Worm (Caenorhabditis elegans): ENCODE measurements around the gene C49F5.8.

C49F5.8 gene

DNA sequence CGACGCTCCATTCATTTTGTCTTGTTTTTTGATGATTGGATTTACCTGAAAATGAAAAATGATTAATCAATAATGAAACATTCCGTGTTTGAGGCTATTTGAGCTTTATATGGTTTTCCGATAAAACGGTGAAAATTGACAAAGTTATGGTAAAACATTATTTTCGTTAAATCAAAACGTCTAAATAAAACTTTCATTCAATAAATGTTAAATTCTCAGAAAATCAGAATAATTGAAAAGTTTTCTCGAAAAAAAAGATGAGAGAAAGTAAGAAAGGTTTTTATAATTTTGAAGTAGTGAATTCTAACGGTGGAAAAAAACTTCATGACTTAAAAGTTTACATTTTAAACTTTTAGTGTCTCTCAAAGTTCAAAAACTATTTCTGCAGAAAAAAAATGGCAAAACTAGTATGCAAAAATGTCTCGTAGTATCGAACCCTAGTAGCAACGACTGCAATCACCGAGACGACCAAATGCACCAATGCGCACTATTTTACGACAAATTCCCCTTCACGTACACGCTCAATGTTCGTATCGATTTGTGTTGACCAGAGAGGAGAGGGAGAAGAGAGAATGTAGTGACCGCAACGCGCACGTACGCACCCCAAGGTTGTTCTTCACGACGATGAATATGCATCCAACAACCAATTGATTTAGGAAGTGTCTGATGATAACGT lies 13.0 kb upstream of the C49F5.8 start, which contains the start of gene nfya-1:
Gene nfya-1, minus strand, starts transcription at position 51 of the 676 bp plus-strand sequence.
- TF ChIP-seq mab-5 (tag; optimal IDR thresholded peaks at IDR 0.05) (no peak), mep-1 (tag; optimal IDR thresholded peaks at IDR 0.05) (peak; percentile 38), unc-120 (tag; optimal IDR thresholded peaks at IDR 0.05; ENCODE audit: poor library complexity, severe bottlenecking) (no peak), lsy-2 (tag; optimal IDR thresholded peaks at IDR 0.05) (no peak), blmp-1 (tag; optimal IDR thresholded peaks at IDR 0.05) (no peak), pha-4 (tag; optimal IDR thresholded peaks at IDR 0.05) (peak; percentile 28), zip-8 (tag; optimal IDR thresholded peaks at IDR 0.05) (no peak), bed-3 (GFP tag; optimal IDR thresholded peaks at IDR 0.05) (no peak), ces-1 (GFP tag; optimal IDR thresholded peaks at IDR 0.05) (peak; percentile 44), lin-32 (GFP tag; optimal IDR thresholded peaks at IDR 0.05) (no peak), elt-3 (tag; optimal IDR thresholded peaks at IDR 0.05) (no peak), cnd-1 (tag; optimal IDR thresholded peaks at IDR 0.05) (no peak), lin-13 (tag; optimal IDR thresholded peaks at IDR 0.05) (peak; percentile 32), elt-1 (tag; optimal IDR thresholded peaks at IDR 0.05; ENCODE audit: borderline replicate concordance, insufficient read depth) (no peak), unc-62 (GFP tag; optimal IDR thresholded peaks at IDR 0.05) (no peak), snpc-4 (tag; optimal IDR thresholded peaks at IDR 0.05) (no peak), nhr-28 (tag; optimal IDR thresholded peaks at IDR 0.05) (no peak), ceh-39 (tag; optimal IDR thresholded peaks at IDR 0.05) (peak; percentile 59), drap-1 (GFP tag; optimal IDR thresholded peaks at IDR 0.05) (no peak), sptf-1 (tag; optimal IDR thresholded peaks at IDR 0.05) (no peak), nhr-237 (tag; optimal IDR thresholded peaks at IDR 0.05) (no peak), hlh-1 (tag; optimal IDR thresholded peaks at IDR 0.05) (peak; percentile 62), nhr-2 (tag; optimal IDR thresholded peaks at IDR 0.05) (no peak), ceh-43 (GFP tag; optimal IDR thresholded peaks at IDR 0.05) (no peak)

DNA sequence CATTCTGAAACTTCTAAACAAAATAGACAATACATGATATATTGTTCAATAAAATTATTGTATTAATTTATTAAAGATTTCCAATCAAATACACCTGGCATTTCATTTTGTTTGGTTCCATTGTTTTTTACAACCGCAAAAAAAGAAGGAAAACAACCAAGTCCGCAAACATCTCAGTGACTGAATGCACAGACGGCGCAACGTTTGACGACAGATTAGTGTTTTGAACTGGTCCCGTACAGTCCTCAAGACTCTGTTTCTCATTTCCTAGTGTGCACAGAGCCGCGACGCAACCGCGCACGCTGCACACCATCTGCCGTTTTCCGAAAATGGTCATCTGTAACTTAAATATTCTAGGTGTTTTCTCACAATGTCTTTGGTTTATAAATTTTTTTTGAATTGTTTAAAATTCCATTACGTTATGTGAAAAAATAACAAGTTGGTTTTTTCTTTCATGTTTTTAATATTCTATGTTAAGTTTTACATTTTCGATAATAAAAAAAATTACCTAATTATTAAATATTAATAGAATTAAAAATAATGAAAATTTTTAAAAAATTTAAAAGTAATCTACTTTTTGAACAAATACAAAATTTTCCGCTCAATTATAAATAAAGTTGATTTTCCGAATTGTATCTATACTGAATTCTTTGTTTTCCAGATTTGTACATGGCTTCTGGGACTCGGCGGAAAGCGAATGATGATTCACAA lies 11.6 kb upstream of the C49F5.8 start, which contains the start of gene lsd-1:
Gene lsd-1, plus strand, starts transcription at position 661 of the 711 bp plus-strand sequence.
- TF ChIP-seq tbx-8 (GFP tag; optimal IDR thresholded peaks at IDR 0.05) = no peak
- no peak for TF ChIP-seq elt-3 (tag; optimal IDR thresholded peaks at IDR 0.05)
- no peak for TF ChIP-seq nhr-2 (tag; optimal IDR thresholded peaks at IDR 0.05)
- no peak for TF ChIP-seq elt-1 (tag; optimal IDR thresholded peaks at IDR 0.05; ENCODE audit: borderline replicate concordance, insufficient read depth)
- TF ChIP-seq lin-13 (tag; optimal IDR thresholded peaks at IDR 0.05) = peak; percentile 3
- peak; percentile 85 for TF ChIP-seq cnd-1 (tag; optimal IDR thresholded peaks at IDR 0.05)
- TF ChIP-seq snpc-4 (tag; optimal IDR thresholded peaks at IDR 0.05) = no peak
- no peak for TF ChIP-seq sptf-1 (tag; optimal IDR thresholded peaks at IDR 0.05)
- no peak for TF ChIP-seq drap-1 (GFP tag; optimal IDR thresholded peaks at IDR 0.05)
- TF ChIP-seq mep-1 (tag; optimal IDR thresholded peaks at IDR 0.05) = peak; percentile 29
- TF ChIP-seq blmp-1 (tag; optimal IDR thresholded peaks at IDR 0.05) = no peak
- TF ChIP-seq ceh-39 (tag; optimal IDR thresholded peaks at IDR 0.05) = peak; percentile 32
- no peak for TF ChIP-seq ztf-11 (tag; optimal IDR thresholded peaks at IDR 0.05)
- TF ChIP-seq nhr-76 (tag; optimal IDR thresholded peaks at IDR 0.05) = no peak
- TF ChIP-seq ces-1 (GFP tag; optimal IDR thresholded peaks at IDR 0.05) = no peak
- TF ChIP-seq lin-32 (GFP tag; optimal IDR thresholded peaks at IDR 0.05) = peak; percentile 52
- TF ChIP-seq ceh-83 (GFP tag; optimal IDR thresholded peaks at IDR 0.05) = no peak
- no peak for TF ChIP-seq mab-5 (tag; optimal IDR thresholded peaks at IDR 0.05)
- peak; percentile 1 for TF ChIP-seq pha-4 (tag; optimal IDR thresholded peaks at IDR 0.05)
- no peak for TF ChIP-seq sem-2 (GFP tag; optimal IDR thresholded peaks at IDR 0.05)
- no peak for TF ChIP-seq hlh-1 (tag; optimal IDR thresholded peaks at IDR 0.05)
- TF ChIP-seq nhr-28 (tag; optimal IDR thresholded peaks at IDR 0.05) = no peak

DNA sequence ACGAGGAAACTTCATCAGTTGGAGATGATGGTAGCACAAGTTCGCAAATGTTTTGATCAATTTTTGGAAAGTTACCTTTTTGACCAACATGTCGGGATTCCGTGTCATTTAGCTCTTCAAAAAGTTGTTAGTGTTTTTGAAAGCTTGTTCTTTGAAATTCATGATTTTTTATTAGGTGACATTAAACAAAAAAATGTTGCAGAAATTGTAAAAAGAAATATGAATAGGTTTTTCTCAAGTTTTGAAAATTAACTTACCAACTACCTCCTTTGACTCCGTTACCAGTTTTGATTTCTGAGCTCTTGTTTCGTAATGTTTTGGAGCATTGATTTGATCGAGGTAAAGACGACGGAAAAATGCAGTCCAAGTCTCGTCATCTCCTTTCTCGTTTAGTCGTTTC lies 7.8 kb upstream of the C49F5.8 start:
- TF ChIP-seq ces-1 (GFP tag; optimal IDR thresholded peaks at IDR 0.05) (no peak), unc-120 (tag; optimal IDR thresholded peaks at IDR 0.05; ENCODE audit: poor library complexity, severe bottlenecking) (no peak), blmp-1 (tag; optimal IDR thresholded peaks at IDR 0.05) (no peak), ceh-83 (GFP tag; optimal IDR thresholded peaks at IDR 0.05) (no peak), cnd-1 (tag; optimal IDR thresholded peaks at IDR 0.05) (no peak), elt-3 (tag; optimal IDR thresholded peaks at IDR 0.05) (no peak), snpc-4 (tag; optimal IDR thresholded peaks at IDR 0.05) (no peak), hlh-1 (tag; optimal IDR thresholded peaks at IDR 0.05) (no peak), tbx-8 (GFP tag; optimal IDR thresholded peaks at IDR 0.05) (no peak), ztf-11 (tag; optimal IDR thresholded peaks at IDR 0.05) (no peak), bed-3 (GFP tag; optimal IDR thresholded peaks at IDR 0.05) (no peak)

DNA sequence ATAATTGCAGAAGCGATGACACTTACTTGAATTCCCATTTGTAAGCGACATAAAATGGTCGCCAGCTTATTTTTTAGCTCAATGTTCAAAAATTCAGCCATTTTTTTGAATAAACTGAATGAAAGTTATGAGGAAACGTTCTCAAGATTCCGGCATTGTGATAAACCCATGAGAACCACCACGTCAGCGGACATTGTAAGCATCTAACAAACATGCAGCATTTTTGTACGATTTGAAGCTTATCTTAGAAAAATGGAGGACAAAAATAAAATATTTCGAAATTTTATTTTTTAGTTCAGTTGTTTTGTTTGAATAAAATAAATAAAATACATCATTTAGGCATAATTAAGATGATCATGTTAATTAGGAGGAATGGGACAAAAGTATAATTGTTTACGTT lies 6.7 kb upstream of the C49F5.8 start, which contains the start of gene T08D10.4:
Gene T08D10.4, minus strand, starts transcription at position 101 of the 400 bp plus-strand sequence.
- TF ChIP-seq elt-3 (tag; optimal IDR thresholded peaks at IDR 0.05) (no peak), mep-1 (tag; optimal IDR thresholded peaks at IDR 0.05) (no peak), sptf-1 (tag; optimal IDR thresholded peaks at IDR 0.05) (no peak), ces-1 (GFP tag; optimal IDR thresholded peaks at IDR 0.05) (no peak), blmp-1 (tag; optimal IDR thresholded peaks at IDR 0.05) (no peak), ham-2 (GFP tag; optimal IDR thresholded peaks at IDR 0.05) (no peak), sem-2 (GFP tag; optimal IDR thresholded peaks at IDR 0.05) (no peak), lin-32 (GFP tag; optimal IDR thresholded peaks at IDR 0.05) (no peak)

Data from whole organism, mixed stage, embryonic.